Fruit fly (Drosophila melanogaster) whole organism: ENCODE data around the gene Theg.

Experiments used
- Dll ChIP-seq: fragments of >200 bp; optimal IDR thresholded peaks from 2 replicates; lab custom pipeline; 2017
- EcR ChIP-seq, 2 experiments: fragments of >200 bp; optimal IDR thresholded peaks; 2 replicates each; lab custom pipeline; 2017; ENCODE audit warnings: missing biosample characterization in 2 of 2, missing genetic modification characterization in 2 of 2, missing genetic modification reagents in 2 of 2
- pan ChIP-seq: fragments of >200 bp; optimal IDR thresholded peaks from 2 replicates; lab custom pipeline; 2017

- TF ChIP-seq EcR (GFP tag; optimal IDR thresholded peaks at IDR 0.05; lab: Kevin White, UChicago) (no peak), pan (lab: Kevin White, UChicago) (no peak), Dll (lab: Kevin White, UChicago) (no peak)
These were observed 21.1 kb downstream of the Theg start for dm6 chr3R:22035552-22035951.
